Worm (Caenorhabditis elegans) whole organism, L2 larva: ENCODE results near the gene F17C11.12.

ENCODE experiments used
- aly-2 ChIP-seq: fragments of 150-350 bp; optimal IDR thresholded peaks from 2 replicates; lab custom pipeline; 2014; ENCODE audit warnings: missing biosample characterization, missing genetic modification characterization
- ama-1 ChIP-seq: fragments of 150-350 bp; optimal IDR thresholded peaks from 2 replicates; lab custom pipeline; 2018; ENCODE audit warnings: inconsistent platforms
- elt-3 ChIP-seq: sonication (generic microtip); optimal IDR thresholded peaks from 2 replicates; lab custom pipeline; 2017; ENCODE audit warnings: missing biosample characterization, missing genetic modification characterization
- mbf-1 ChIP-seq: sonication (generic microtip); optimal IDR thresholded peaks from 2 replicates; lab custom pipeline; 2017; ENCODE audit warnings: missing biosample characterization, missing genetic modification characterization
- nhr-25 ChIP-seq: fragments of 150-350 bp; sonication (generic microtip); optimal IDR thresholded peaks from 3 replicates; lab custom pipeline; 2014; ENCODE audit warnings: missing biosample characterization, missing genetic modification characterization
- unc-62 ChIP-seq: fragments of 150-350 bp; optimal IDR thresholded peaks from 2 replicates; lab custom pipeline; 2014; ENCODE audit warnings: missing biosample characterization, missing genetic modification reagents, missing genetic modification characterization

DNA sequence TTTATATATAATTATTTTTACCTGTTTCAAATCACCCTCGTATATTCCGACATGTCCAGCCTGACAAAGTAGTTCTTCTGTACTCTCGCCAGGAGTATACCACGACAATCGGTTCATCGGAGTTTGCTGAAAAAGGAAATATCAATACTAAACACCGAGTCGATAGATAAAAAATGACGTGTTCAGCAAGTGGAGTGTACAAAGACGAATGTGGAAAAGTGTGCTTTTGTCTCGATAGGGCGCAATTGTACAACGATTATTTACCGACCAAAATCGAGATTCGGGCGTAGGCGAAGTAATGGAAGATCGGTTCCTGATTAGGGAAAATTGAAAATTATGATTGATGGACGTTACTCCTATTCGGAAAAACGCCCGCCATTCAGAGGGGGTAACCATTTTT lies 23.8 kb upstream of the F17C11.12 start, which contains the start of gene vps-36:
- TF ChIP-seq ama-1 (lab: Kevin White, UChicago) (no peak), unc-62 (GFP tag; lab: Kevin White, UChicago) (no peak), nhr-25 (tag; lab: Kevin White, UChicago) (no peak), mbf-1 (tag; lab: Kevin White, UChicago) (no peak), aly-2 (tag; lab: Kevin White, UChicago) (no peak), elt-3 (no peak)
